Worm (Caenorhabditis elegans): ENCODE data around the gene C32B5.18.

DNA sequence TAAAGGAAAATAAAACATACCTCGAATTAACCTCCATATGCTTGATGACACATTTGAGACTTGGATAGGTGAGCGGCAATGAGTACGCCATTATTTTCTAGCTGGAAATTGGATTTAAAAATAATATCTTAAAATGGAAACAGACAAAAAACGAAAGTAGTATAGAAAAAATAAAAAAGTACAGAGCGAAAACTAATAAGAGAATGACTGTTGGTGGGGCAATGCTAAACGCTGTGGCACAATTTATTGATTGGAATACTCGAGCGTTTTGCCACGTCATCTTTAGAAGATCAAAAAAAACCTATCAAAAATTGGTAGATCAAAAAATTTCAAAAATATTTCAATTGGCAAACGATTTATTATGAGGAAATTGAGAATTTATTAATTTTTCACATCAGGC, 12.2 kb upstream of the C32B5.18 start, which contains the start of gene fbxc-32:
- TF ChIP-seq F49E8.2 (tag; optimal IDR thresholded peaks at IDR 0.05; ENCODE audit: borderline replicate concordance), result no peak
- TF ChIP-seq duxl-1 (tag; optimal IDR thresholded peaks at IDR 0.05; ENCODE audit: poor library complexity), result no peak
